Fruit fly (Drosophila melanogaster): ENCODE data around the gene Eig71Ef.

The Eig71Ef gene

DNA sequence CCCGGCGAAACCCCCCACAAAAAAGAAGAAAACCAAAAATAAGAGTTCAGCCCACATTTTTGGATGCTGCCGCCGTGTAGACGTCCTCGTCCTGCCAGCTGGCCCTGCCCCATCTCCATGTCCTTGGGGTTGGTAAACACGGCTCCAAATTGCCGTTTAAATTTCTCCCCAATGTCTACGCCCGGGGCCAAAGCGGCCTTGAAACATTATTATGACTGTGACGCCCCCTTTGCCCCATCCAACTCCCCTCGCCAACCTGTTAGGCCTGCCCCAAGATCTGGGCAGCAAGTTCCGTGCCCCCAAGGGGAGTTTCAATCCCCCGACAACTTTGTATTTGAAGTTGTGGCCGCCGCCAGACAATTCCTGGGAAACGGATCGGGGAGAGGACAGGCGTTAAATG lies 40.3 kb downstream of the Eig71Ef start (continued):
- no peak for TF ChIP-seq CG18764 (GFP tag; optimal IDR thresholded peaks at IDR 0.05)
- TF ChIP-seq mirr (GFP tag; optimal IDR thresholded peaks at IDR 0.05): peak; percentile 69
- TF ChIP-seq HLH4C (GFP tag; IDR thresholded peaks at IDR 0.05; ENCODE audit: partially characterized antibody): no peak
- TF ChIP-seq CG8089 (GFP tag; optimal IDR thresholded peaks at IDR 0.05): no peak
- no peak for TF ChIP-seq Mrtf (GFP tag; IDR thresholded peaks at IDR 0.05)
- no peak for TF ChIP-seq slp2 (GFP tag; optimal IDR thresholded peaks at IDR 0.05)
- peak; percentile 80 for TF ChIP-seq Ets65A (GFP tag)
- TF ChIP-seq Doc3 (GFP tag; IDR thresholded peaks at IDR 0.05; ENCODE audit: partially characterized antibody): no peak
- no peak for TF ChIP-seq fru (optimal IDR thresholded peaks at IDR 0.05)
- 0 out of 2 replicates have a peak, but pooled peaks have one; percentile 11 for TF ChIP-seq MBD-R2 (GFP tag; IDR thresholded peaks at IDR 0.05)
- no peak for TF ChIP-seq Kr (GFP tag; optimal IDR thresholded peaks at IDR 0.05)
- TF ChIP-seq CG9437 (GFP tag; optimal IDR thresholded peaks at IDR 0.05): no peak
- TF ChIP-seq tin (GFP tag; optimal IDR thresholded peaks at IDR 0.05): no peak
- peak; percentile 81 for TF ChIP-seq Med (GFP tag)
- TF ChIP-seq hbn (GFP tag; IDR thresholded peaks at IDR 0.05; ENCODE audit: partially characterized antibody): no peak
- no peak for TF ChIP-seq Gug (GFP tag; IDR thresholded peaks at IDR 0.05)
- TF ChIP-seq eve (GFP tag; optimal IDR thresholded peaks at IDR 0.05): no peak
- no peak for TF ChIP-seq gcm2 (GFP tag; optimal IDR thresholded peaks at IDR 0.05)
- no peak for TF ChIP-seq Mes4 (GFP tag; optimal IDR thresholded peaks at IDR 0.05)
- TF ChIP-seq shn (GFP tag; optimal IDR thresholded peaks at IDR 0.05): no peak
- no peak for TF ChIP-seq Meics (GFP tag; optimal IDR thresholded peaks at IDR 0.05)
- TF ChIP-seq zen2 (GFP tag; IDR thresholded peaks at IDR 0.05; ENCODE audit: partially characterized antibody): no peak
- TF ChIP-seq CG10654 (GFP tag; optimal IDR thresholded peaks at IDR 0.05): no peak
- TF ChIP-seq Ravus (GFP tag; IDR thresholded peaks at IDR 0.05): no peak
- no peak for TF ChIP-seq CG13624 (GFP tag; optimal IDR thresholded peaks at IDR 0.05)
- no peak for TF ChIP-seq CG7963 (GFP tag; IDR thresholded peaks at IDR 0.05; ENCODE audit: partially characterized antibody)
- TF ChIP-seq CG9797 (GFP tag; optimal IDR thresholded peaks at IDR 0.05): no peak
- peak; percentile 30 for TF ChIP-seq CG18599 (GFP tag; optimal IDR thresholded peaks at IDR 0.05)
- TF ChIP-seq bigmax (GFP tag; optimal IDR thresholded peaks at IDR 0.05): no peak
- TF ChIP-seq CG4854 (GFP tag; optimal IDR thresholded peaks at IDR 0.05): no peak
- no peak for TF ChIP-seq insv (GFP tag; optimal IDR thresholded peaks at IDR 0.05)

dm6 chr3L:15616490-15616889 lies 40.7 kb downstream of the Eig71Ef start:
- TF ChIP-seq CoRest (tag; optimal IDR thresholded peaks at IDR 0.05) (peak; percentile 46), HLH3B (GFP tag; IDR thresholded peaks at IDR 0.05) (no peak), CG12391 (tag; optimal IDR thresholded peaks at IDR 0.05) (peak; percentile 30), dmrt99B (tag; optimal IDR thresholded peaks at IDR 0.05) (peak; percentile 27), CG31441 (GFP tag; IDR thresholded peaks at IDR 0.05) (peak; percentile 55; the same call in 1 of the 2 replicates), D (optimal IDR thresholded peaks at IDR 0.05) (no peak), D (GFP tag; optimal IDR thresholded peaks at IDR 0.05) (no peak), nerfin-2 (GFP tag; IDR thresholded peaks at IDR 0.05; ENCODE audit: partially characterized antibody) (no peak), kay (GFP tag; optimal IDR thresholded peaks at IDR 0.05) (no peak), CG15269 (tag; optimal IDR thresholded peaks at IDR 0.05) (peak; percentile 2), grau (tag; optimal IDR thresholded peaks at IDR 0.05) (peak; percentile 50), CG12659 (GFP tag; optimal IDR thresholded peaks at IDR 0.05) (peak; percentile 17), CG1233 (GFP tag; optimal IDR thresholded peaks at IDR 0.05) (peak; percentile 31), nmo (GFP tag; optimal IDR thresholded peaks at IDR 0.05) (peak; percentile 14), vnd (GFP tag; IDR thresholded peaks at IDR 0.05; ENCODE audit: partially characterized antibody) (no peak), wek (GFP tag; optimal IDR thresholded peaks at IDR 0.05) (no peak), phol (tag; optimal IDR thresholded peaks at IDR 0.05) (peak; percentile 19), CG7839 (tag; optimal IDR thresholded peaks at IDR 0.05) (peak; percentile 44), Atf-2 (GFP tag; optimal IDR thresholded peaks at IDR 0.05) (no peak), CG11093 (GFP tag; IDR thresholded peaks at IDR 0.05) (no peak), Atf3 (GFP tag; optimal IDR thresholded peaks at IDR 0.05) (no peak), CG9437 (GFP tag; optimal IDR thresholded peaks at IDR 0.05) (peak; percentile 32), CG3995 (GFP tag; optimal IDR thresholded peaks at IDR 0.05) (no peak)

Data from whole organism, embryonic.